Fruit fly (Drosophila melanogaster) whole organism, embryonic: ENCODE results near the gene Rack1.

Experiments
- B-H1 ChIP-seq: fragments of 200-800 bp; sonication (Bioruptor generic); IDR thresholded peaks from 3 replicates; pipeline ENCODE4 v1.3.6; 2022; ENCODE audit warnings: missing biosample characterization, missing genetic modification characterization
- CG10543 ChIP-seq: fragments of 200-800 bp; sonication (Bioruptor generic); optimal IDR thresholded peaks from 3 replicates; lab custom pipeline; 2017; ENCODE audit warnings: missing biosample characterization, mild to moderate bottlenecking, missing genetic modification characterization, moderate library complexity
- CG11398 ChIP-seq: fragments of 200-800 bp; sonication (Bioruptor generic); optimal IDR thresholded peaks from 2 replicates; lab custom pipeline; 2016; ENCODE audit warnings: missing biosample characterization, missing genetic modification characterization
- CG11456 ChIP-seq: fragments of 200-800 bp; sonication (Bioruptor generic); IDR thresholded peaks from 3 replicates; pipeline ENCODE4 v1.3.6; 2022; ENCODE audit warnings: missing biosample characterization, missing genetic modification characterization
- CG12104 ChIP-seq: fragments of 200-800 bp; sonication (Bioruptor generic); optimal IDR thresholded peaks from 3 replicates; lab custom pipeline; 2016; ENCODE audit warnings: missing biosample characterization, missing genetic modification characterization
- CG12659 ChIP-seq: fragments of 200-800 bp; sonication (Bioruptor generic); optimal IDR thresholded peaks from 3 replicates; lab custom pipeline; 2017; ENCODE audit warnings: mild to moderate bottlenecking, missing biosample characterization, missing genetic modification reagents, missing genetic modification characterization
- CG14710 ChIP-seq: fragments of 200-800 bp; sonication (Bioruptor generic); optimal IDR thresholded peaks from 3 replicates; lab custom pipeline; 2019; ENCODE audit warnings: missing biosample characterization, mild to moderate bottlenecking, missing genetic modification characterization, moderate library complexity
- CG15073 ChIP-seq: fragments of 200-800 bp; sonication (Bioruptor generic); optimal IDR thresholded peaks from 2 replicates; lab custom pipeline; 2016; ENCODE audit warnings: missing biosample characterization, missing genetic modification characterization
- CG17612 ChIP-seq: fragments of 200-800 bp; sonication (Bioruptor generic); IDR thresholded peaks from 2 replicates; pipeline ENCODE4 v1.3.6; 2022; ENCODE audit warnings: missing biosample characterization, missing genetic modification characterization
- CG18476 ChIP-seq: fragments of 200-800 bp; sonication (Bioruptor generic); optimal IDR thresholded peaks from 2 replicates; lab custom pipeline; 2016; ENCODE audit warnings: missing biosample characterization, mild to moderate bottlenecking, missing genetic modification characterization
- CG2199 ChIP-seq: fragments of 200-800 bp; sonication (Bioruptor generic); IDR thresholded peaks from 3 replicates; pipeline ENCODE4 v1.3.6; 2022; ENCODE audit warnings: missing biosample characterization, missing genetic modification characterization
- CG2678 ChIP-seq: fragments of 200-800 bp; sonication (Bioruptor generic); optimal IDR thresholded peaks from 3 replicates; lab custom pipeline; 2019; ENCODE audit warnings: missing biosample characterization, mild to moderate bottlenecking, missing genetic modification characterization, moderate library complexity
- CG31365 ChIP-seq: fragments of 200-800 bp; sonication (Bioruptor generic); optimal IDR thresholded peaks from 2 replicates; lab custom pipeline; 2018; ENCODE audit warnings: missing biosample characterization, mild to moderate bottlenecking, missing genetic modification characterization
- CG32772 ChIP-seq: fragments of 200-800 bp; sonication (Bioruptor generic); IDR thresholded peaks from 2 replicates; pipeline ENCODE4 v1.3.6; 2022; ENCODE audit warnings: missing biosample characterization, missing genetic modification characterization
- CG42726 ChIP-seq: fragments of 200-800 bp; sonication (Bioruptor generic); IDR thresholded peaks from 2 replicates; pipeline ENCODE4 v1.3.6; 2022; ENCODE audit warnings: missing biosample characterization, missing genetic modification characterization; ENCODE audit not compliant: partially characterized antibody
- CG4424 ChIP-seq: fragments of 200-800 bp; sonication (Bioruptor generic); optimal IDR thresholded peaks from 3 replicates; lab custom pipeline; 2016; ENCODE audit warnings: missing biosample characterization, missing genetic modification characterization
- CG4617 ChIP-seq: fragments of 200-800 bp; sonication (Bioruptor generic); optimal IDR thresholded peaks from 3 replicates; lab custom pipeline; 2016; ENCODE audit warnings: missing biosample characterization, missing genetic modification characterization, borderline replicate concordance
- CG4730 ChIP-seq: fragments of 200-800 bp; sonication (Bioruptor generic); IDR thresholded peaks from 2 replicates; pipeline ENCODE4 v1.3.6; 2022; ENCODE audit warnings: missing biosample characterization, missing genetic modification characterization
- CG5180 ChIP-seq: fragments of 200-800 bp; sonication (Bioruptor generic); optimal IDR thresholded peaks from 3 replicates; lab custom pipeline; 2017; ENCODE audit warnings: missing biosample characterization, missing genetic modification characterization, mild to moderate bottlenecking, moderate library complexity, missing genetic modification reagents
- CG5245 ChIP-seq: fragments of 200-800 bp; sonication (Bioruptor generic); optimal IDR thresholded peaks from 3 replicates; lab custom pipeline; 2016; ENCODE audit warnings: missing biosample characterization, missing genetic modification characterization
- CG6175 ChIP-seq: fragments of 200-800 bp; sonication (Bioruptor generic); IDR thresholded peaks from 3 replicates; pipeline ENCODE4 v1.3.6; 2022; ENCODE audit warnings: missing biosample characterization, missing genetic modification characterization
- CG6689 ChIP-seq: fragments of 200-800 bp; sonication (Bioruptor generic); IDR thresholded peaks from 2 replicates; pipeline ENCODE4 v1.3.6; 2022; ENCODE audit warnings: missing biosample characterization, missing genetic modification characterization
- E2f1 ChIP-seq: fragments of 200-800 bp; sonication (Bioruptor generic); IDR thresholded peaks from 2 replicates; pipeline ENCODE4 v1.3.6; 2022; ENCODE audit warnings: missing biosample characterization, missing genetic modification characterization
- H15 ChIP-seq: fragments of 200-800 bp; sonication (Bioruptor generic); IDR thresholded peaks from 3 replicates; pipeline ENCODE4 v1.3.6; 2022; ENCODE audit warnings: missing biosample characterization, missing genetic modification characterization
- H2.0 ChIP-seq: fragments of 200-800 bp; sonication (Bioruptor generic); IDR thresholded peaks from 2 replicates; pipeline ENCODE4 v1.3.6; 2022; ENCODE audit warnings: missing biosample characterization, missing genetic modification characterization
- HLH4C ChIP-seq: fragments of 200-800 bp; sonication (Bioruptor generic); IDR thresholded peaks from 3 replicates; pipeline ENCODE4 v1.3.6; 2022; ENCODE audit warnings: missing biosample characterization, missing genetic modification characterization; ENCODE audit not compliant: partially characterized antibody
- HLHmδ ChIP-seq: fragments of 200-800 bp; sonication (Bioruptor generic); optimal IDR thresholded peaks from 2 replicates; lab custom pipeline; 2018; ENCODE audit warnings: missing biosample characterization, mild to moderate bottlenecking, missing genetic modification characterization, moderate library complexity
- MTF-1 ChIP-seq: fragments of 200-800 bp; sonication (Bioruptor generic); optimal IDR thresholded peaks from 2 replicates; lab custom pipeline; 2018; ENCODE audit warnings: missing biosample characterization, mild to moderate bottlenecking, missing genetic modification characterization, borderline replicate concordance
- Oaz ChIP-seq: fragments of 200-800 bp; sonication (Bioruptor generic); IDR thresholded peaks from 2 replicates; pipeline ENCODE4 v1.3.6; 2022; ENCODE audit warnings: missing biosample characterization, missing genetic modification characterization
- Opbp ChIP-seq: fragments of 200-800 bp; sonication (Bioruptor generic); IDR thresholded peaks from 3 replicates; pipeline ENCODE4 v1.3.6; 2022; ENCODE audit warnings: missing biosample characterization, missing genetic modification characterization; ENCODE audit not compliant: partially characterized antibody
- Taf1 ChIP-seq: fragments of 200-800 bp; sonication (Bioruptor generic); IDR thresholded peaks from 2 replicates; pipeline ENCODE4 v1.3.6; 2022; ENCODE audit warnings: missing biosample characterization, missing genetic modification characterization
- ato ChIP-seq: fragments of 200-800 bp; sonication (Bioruptor generic); IDR thresholded peaks from 2 replicates; pipeline ENCODE4 v1.3.6; 2022; ENCODE audit warnings: missing biosample characterization, missing genetic modification characterization; ENCODE audit not compliant: partially characterized antibody
- btn ChIP-seq: fragments of 200-800 bp; sonication (Bioruptor generic); optimal IDR thresholded peaks from 2 replicates; lab custom pipeline; 2016; ENCODE audit warnings: missing biosample characterization, missing genetic modification characterization
- ci ChIP-seq: fragments of 200-800 bp; sonication (Bioruptor generic); IDR thresholded peaks from 3 replicates; pipeline ENCODE4 v1.3.6; 2022; ENCODE audit warnings: missing biosample characterization, missing genetic modification characterization
- croc ChIP-seq: fragments of 200-800 bp; sonication (Bioruptor generic); conservative IDR thresholded peaks from 3 replicates; pipeline ENCODE4 v1.3.6; 2022; ENCODE audit warnings: missing biosample characterization, missing genetic modification characterization
- crol ChIP-seq: fragments of 200-800 bp; sonication (Bioruptor generic); IDR thresholded peaks from 2 replicates; pipeline ENCODE4 v1.3.6; 2022; ENCODE audit warnings: missing biosample characterization, missing genetic modification characterization
- danr ChIP-seq: fragments of 200-800 bp; sonication (Bioruptor generic); IDR thresholded peaks from 2 replicates; pipeline ENCODE4 v1.3.6; 2022; ENCODE audit warnings: missing biosample characterization, missing genetic modification characterization
- esg ChIP-seq: fragments of 200-800 bp; sonication (Bioruptor generic); conservative IDR thresholded peaks from 2 replicates; pipeline ENCODE4 v1.3.6; 2022; ENCODE audit warnings: missing biosample characterization, missing genetic modification characterization
- fd102C ChIP-seq: fragments of 200-800 bp; sonication (Bioruptor generic); optimal IDR thresholded peaks from 2 replicates; lab custom pipeline; 2018; ENCODE audit warnings: missing biosample characterization, mild to moderate bottlenecking, missing genetic modification characterization, moderate library complexity
- fu2 ChIP-seq: fragments of 200-800 bp; sonication (Bioruptor generic); optimal IDR thresholded peaks from 2 replicates; lab custom pipeline; 2016; ENCODE audit warnings: missing biosample characterization, missing genetic modification characterization
- h ChIP-seq: fragments of >200 bp; optimal IDR thresholded peaks from 2 replicates; lab custom pipeline; 2017
- jigr1 ChIP-seq: fragments of 200-800 bp; sonication (Bioruptor generic); IDR thresholded peaks from 3 replicates; pipeline ENCODE4 v1.3.6; 2022; ENCODE audit warnings: missing biosample characterization, missing genetic modification characterization
- lab ChIP-seq: fragments of 200-800 bp; sonication (Bioruptor generic); optimal IDR thresholded peaks from 3 replicates; lab custom pipeline; 2017; ENCODE audit warnings: missing biosample characterization, missing genetic modification characterization, mild to moderate bottlenecking, moderate library complexity, missing genetic modification reagents
- lov ChIP-seq, 2 experiments: fragments of 200-800 bp in 1 of 2; fragments of >200 bp in 1 of 2; sonication (Bioruptor generic) in 1 of 2; IDR thresholded peaks in 1 of 2; optimal IDR thresholded peaks in 1 of 2; 2 replicates in 1 of 2; 3 replicates in 1 of 2; pipeline versions ENCODE4 v1.3.6 to Lab custom; 2017 to 2022; ENCODE audit warnings: missing biosample characterization in 1 of 2, missing genetic modification characterization in 1 of 2
- psq ChIP-seq: fragments of 200-800 bp; sonication (Bioruptor generic); optimal IDR thresholded peaks from 2 replicates; lab custom pipeline; 2017; ENCODE audit warnings: missing biosample characterization, missing genetic modification characterization
- sob ChIP-seq: fragments of 200-800 bp; sonication (Bioruptor generic); IDR thresholded peaks from 2 replicates; pipeline ENCODE4 v1.3.6; 2022; ENCODE audit warnings: missing biosample characterization, missing genetic modification characterization
- toy ChIP-seq: fragments of 200-800 bp; sonication (Bioruptor generic); IDR thresholded peaks from 2 replicates; pipeline ENCODE4 v1.3.6; 2022; ENCODE audit warnings: missing biosample characterization, missing genetic modification characterization
- twi ChIP-seq: fragments of 200-800 bp; optimal IDR thresholded peaks from 2 replicates; lab custom pipeline; 2019; ENCODE audit warnings: missing biosample characterization, mild to moderate bottlenecking, missing genetic modification characterization, moderate library complexity
- z ChIP-seq: fragments of 200-800 bp; sonication (Bioruptor generic); IDR thresholded peaks from 3 replicates; pipeline ENCODE4 v1.3.6; 2022; ENCODE audit warnings: missing biosample characterization, missing genetic modification characterization

The Rack1 gene

dm6 chr2L:7782788-7783401 lies 44.2 kb downstream of the Rack1 start, which contains the start of gene Brd7-9 (continued):
- TF ChIP-seq toy (GFP tag; lab: Robert Waterston, UW) (peak; percentile 70), HLH4C (GFP tag; lab: Robert Waterston, UW) (no peak; the same call in 2 of the 3 replicates), MTF-1 (peak; percentile 55), CG4730 (GFP tag; lab: Robert Waterston, UW) (peak; percentile 60), CG42726 (no peak), psq (GFP tag; lab: Kevin White, UChicago) (no peak), CG11398 (GFP tag; lab: Kevin White, UChicago) (no peak), ato (peak; percentile 30; the same call in 1 of the 2 replicates), crol (0 out of 2 replicates have a peak, but pooled peaks have one; percentile 8), CG4617 (GFP tag; lab: Kevin White, UChicago) (peak; percentile 65), CG17612 (GFP tag; lab: Robert Waterston, UW) (peak; percentile 47; the same call in 1 of the 2 replicates), E2f1 (GFP tag; lab: Robert Waterston, UW) (peak; percentile 78), CG10543 (GFP tag; lab: Kevin White, UChicago) (no peak), CG5180 (GFP tag; lab: Kevin White, UChicago) (peak; percentile 41), CG18476 (GFP tag; lab: Kevin White, UChicago) (peak; percentile 57), CG14710 (tag; lab: Kevin White, UChicago) (peak; percentile 45), HLHmδ (GFP tag; lab: Kevin White, UChicago) (no peak), CG31365 (tag; lab: Kevin White, UChicago) (peak; percentile 48), H15 (peak; percentile 58; the same call in 2 of the 3 replicates), z (GFP tag; lab: Robert Waterston, UW) (no peak), Taf1 (GFP tag; lab: Robert Waterston, UW) (peak; percentile 60), lov (optimal IDR thresholded peaks at IDR 0.05; lab: Kevin White, UChicago) (no peak), lov (GFP tag; IDR thresholded peaks at IDR 0.05; lab: Robert Waterston, UW) (peak; percentile 74; the same call in 2 of the 3 replicates), CG2199 (GFP tag; lab: Robert Waterston, UW) (peak; percentile 41; the same call in 1 of the 3 replicates), fd102C (GFP tag; lab: Kevin White, UChicago) (no peak), CG4424 (GFP tag; lab: Kevin White, UChicago) (peak; percentile 73), CG6175 (peak; percentile 47; the same call in 2 of the 3 replicates), btn (GFP tag; lab: Kevin White, UChicago) (peak; percentile 1), danr (GFP tag; lab: Robert Waterston, UW) (peak; percentile 50), sob (GFP tag; lab: Robert Waterston, UW) (peak; percentile 79), lab (GFP tag; lab: Kevin White, UChicago) (peak; percentile 89), Oaz (peak; percentile 62; the same call in 1 of the 2 replicates), esg (GFP tag; lab: Robert Waterston, UW) (peak; percentile 63), jigr1 (no peak), twi (tag; lab: Kevin White, UChicago) (no peak), CG2678 (tag; lab: Kevin White, UChicago) (peak; percentile 73), CG12104 (GFP tag; lab: Kevin White, UChicago) (peak; percentile 56), CG5245 (peak; percentile 51), h (no peak), B-H1 (GFP tag; lab: Robert Waterston, UW) (peak; percentile 77), CG32772 (GFP tag; lab: Robert Waterston, UW) (peak; percentile 65), fu2 (GFP tag; lab: Kevin White, UChicago) (peak; percentile 47), croc (GFP tag; lab: Robert Waterston, UW) (peak; percentile 44), CG12659 (GFP tag; lab: Kevin White, UChicago) (peak; percentile 62), CG11456 (GFP tag; lab: Robert Waterston, UW) (peak; percentile 82), CG15073 (GFP tag; lab: Kevin White, UChicago) (no peak), Opbp (GFP tag; lab: Robert Waterston, UW) (no peak), ci (GFP tag; lab: Robert Waterston, UW) (peak; percentile 92), H2.0 (GFP tag; lab: Robert Waterston, UW) (peak; percentile 86), CG6689 (GFP tag; lab: Robert Waterston, UW) (peak; percentile 71)
